Fruit fly (Drosophila melanogaster) whole organism: ENCODE data around the gene CG6583.

ENCODE experiments used
- CG8478 ChIP-seq: fragments of >200 bp; optimal IDR thresholded peaks from 2 replicates; lab custom pipeline; 2018; ENCODE audit warnings: inconsistent platforms
- Dll ChIP-seq: fragments of >200 bp; optimal IDR thresholded peaks from 2 replicates; lab custom pipeline; 2017
- EcR ChIP-seq, 2 experiments: fragments of >200 bp; optimal IDR thresholded peaks; 2 replicates each; lab custom pipeline; 2017; ENCODE audit warnings: missing biosample characterization in 2 of 2, missing genetic modification characterization in 2 of 2, missing genetic modification reagents in 2 of 2
- pan ChIP-seq: fragments of >200 bp; optimal IDR thresholded peaks from 2 replicates; lab custom pipeline; 2017
- psq ChIP-seq: fragments of >200 bp; optimal IDR thresholded peaks from 2 replicates; lab custom pipeline; 2017
- usp ChIP-seq: fragments of >200 bp; optimal IDR thresholded peaks from 2 replicates; lab custom pipeline; 2017; ENCODE audit warnings: missing biosample characterization, missing genetic modification characterization, mixed read lengths

CG6583 gene

dm6 chr2L:12172536-12173234 lies at the start of gene CG6583, which contains the start of gene crok:
Gene CG6583 (minus strand): TSS chr2L:12172586.
Gene crok (plus strand): TSS chr2L:12172981.
- TF ChIP-seq psq (lab: Kevin White, UChicago) = no peak
- TF ChIP-seq usp (GFP tag; lab: Kevin White, UChicago) = no peak

- TF ChIP-seq psq (lab: Kevin White, UChicago) (no peak), CG8478 (lab: Kevin White, UChicago) (no peak), Dll (lab: Kevin White, UChicago) (no peak), EcR (GFP tag; optimal IDR thresholded peaks at IDR 0.05; lab: Kevin White, UChicago) (no peak), pan (lab: Kevin White, UChicago) (no peak), usp (GFP tag; lab: Kevin White, UChicago) (no peak)
Observed at dm6 chr2L:12207549-12207948, 35.2 kb upstream of the CG6583 start, which contains the start of gene CG31759. Gene CG31759 (plus strand): TSS chr2L:12207709.

- TF ChIP-seq Dll (lab: Kevin White, UChicago) (no peak), psq (lab: Kevin White, UChicago) (no peak), pan (lab: Kevin White, UChicago) (no peak), CG8478 (lab: Kevin White, UChicago) (no peak), usp (GFP tag; lab: Kevin White, UChicago) (no peak), EcR (GFP tag; optimal IDR thresholded peaks at IDR 0.05; lab: Kevin White, UChicago) (no peak)
Observed at dm6 chr2L:12200990-12201389, 28.6 kb upstream of the CG6583 start.

- TF ChIP-seq CG8478 (lab: Kevin White, UChicago) (no peak), usp (GFP tag; lab: Kevin White, UChicago) (no peak), Dll (lab: Kevin White, UChicago) (no peak), psq (lab: Kevin White, UChicago) (no peak), EcR (GFP tag; optimal IDR thresholded peaks at IDR 0.05; lab: Kevin White, UChicago) (no peak), pan (lab: Kevin White, UChicago) (no peak)
Observed at dm6 chr2L:12194858-12195257, 22.5 kb upstream of the CG6583 start.

- no peak for TF ChIP-seq usp (GFP tag; lab: Kevin White, UChicago)
- no peak for TF ChIP-seq Dll (lab: Kevin White, UChicago)
- TF ChIP-seq EcR (GFP tag; optimal IDR thresholded peaks at IDR 0.05; lab: Kevin White, UChicago) = no peak
- no peak for TF ChIP-seq CG8478 (lab: Kevin White, UChicago)
- TF ChIP-seq pan (lab: Kevin White, UChicago) = no peak
- TF ChIP-seq psq (lab: Kevin White, UChicago) = no peak
Observed at dm6 chr2L:12192978-12193377, 20.6 kb upstream of the CG6583 start.

dm6 chr2L:12177621-12178020 lies 5.2 kb upstream of the CG6583 start, which contains the start of gene atilla:
Gene atilla (minus strand): TSS chr2L:12177886.
- TF ChIP-seq EcR (GFP tag; optimal IDR thresholded peaks at IDR 0.05; lab: Kevin White, UChicago) (no peak), Dll (lab: Kevin White, UChicago) (no peak), usp (GFP tag; lab: Kevin White, UChicago) (no peak), pan (lab: Kevin White, UChicago) (no peak), psq (lab: Kevin White, UChicago) (no peak), CG8478 (lab: Kevin White, UChicago) (no peak)

- TF ChIP-seq EcR (GFP tag; optimal IDR thresholded peaks at IDR 0.05; lab: Kevin White, UChicago) = no peak
- TF ChIP-seq pan (lab: Kevin White, UChicago) = no peak
- TF ChIP-seq psq (lab: Kevin White, UChicago) = no peak
Observed at dm6 chr2L:12174493-12175129, 2.2 kb upstream of the CG6583 start, which contains the start of gene bru1. Gene bru1 (plus strand): TSS chr2L:12175004.

dm6 chr2L:12170250-12170649 lies 2.1 kb downstream of the CG6583 start, which contains the start of gene CG17217:
Gene CG17217 (plus strand): TSS chr2L:12170550.
- TF ChIP-seq Dll (lab: Kevin White, UChicago) = no peak
- TF ChIP-seq CG8478 (lab: Kevin White, UChicago) = no peak
- no peak for TF ChIP-seq pan (lab: Kevin White, UChicago)
- no peak for TF ChIP-seq psq (lab: Kevin White, UChicago)
- TF ChIP-seq EcR (GFP tag; optimal IDR thresholded peaks at IDR 0.05; lab: Kevin White, UChicago) = no peak
- no peak for TF ChIP-seq usp (GFP tag; lab: Kevin White, UChicago)

dm6 chr2L:12163941-12164340 lies 8.4 kb downstream of the CG6583 start, which contains the start of gene ZnT33D:
Gene ZnT33D (plus strand): TSS chr2L:12164241.
- TF ChIP-seq CG8478 (lab: Kevin White, UChicago) = no peak

- TF ChIP-seq usp (GFP tag; lab: Kevin White, UChicago) (no peak), Dll (lab: Kevin White, UChicago) (no peak)
Observed at dm6 chr2L:12161467-12161866, 10.9 kb downstream of the CG6583 start, which contains the start of gene CG31861. Gene CG31861 (plus strand): TSS chr2L:12161767.

dm6 chr2L:12142439-12142838 lies 29.9 kb downstream of the CG6583 start, which contains the start of gene CG31760:
Gene CG31760 (plus strand): TSS chr2L:12142780.
- TF ChIP-seq psq (lab: Kevin White, UChicago) (no peak), Dll (lab: Kevin White, UChicago) (no peak), CG8478 (lab: Kevin White, UChicago) (no peak), EcR (GFP tag; optimal IDR thresholded peaks at IDR 0.05; lab: Kevin White, UChicago) (no peak), usp (GFP tag; lab: Kevin White, UChicago) (no peak), pan (lab: Kevin White, UChicago) (no peak)
